Fruit fly (Drosophila melanogaster) whole organism, wandering third instar larva: Measurements from ENCODE around the gene Ufd1.
"Not testable (repeated sequence)": the region's sequence is repeated elsewhere in the genome, so short reads cannot be mapped to it uniquely, and the experiment has no call there.

Source experiments
- Abd-B ChIP-seq: fragments of >200 bp; optimal IDR thresholded peaks from 2 replicates; lab custom pipeline; 2017; ENCODE audit warnings: missing biosample characterization, missing genetic modification characterization
- CG32264 ChIP-seq: fragments of 200-800 bp; sonication (Bioruptor generic); optimal IDR thresholded peaks from 2 replicates; lab custom pipeline; 2016; ENCODE audit warnings: missing biosample characterization, missing genetic modification characterization
- CG9705 ChIP-seq: fragments of 200-800 bp; sonication (Bioruptor generic); optimal IDR thresholded peaks from 2 replicates; lab custom pipeline; 2018; ENCODE audit warnings: missing biosample characterization, mild to moderate bottlenecking, missing genetic modification characterization
- CrebA ChIP-seq: fragments of 200-800 bp; sonication (Bioruptor generic); optimal IDR thresholded peaks from 2 replicates; lab custom pipeline; 2016; ENCODE audit warnings: missing biosample characterization, mild to moderate bottlenecking, missing genetic modification characterization, borderline replicate concordance
- Dfd ChIP-seq: fragments of >200 bp; optimal IDR thresholded peaks from 2 replicates; lab custom pipeline; 2017; ENCODE audit warnings: missing biosample characterization, missing genetic modification characterization
- Dif ChIP-seq: fragments of 200-275, 200-300 bp; sonication (Bioruptor generic); optimal IDR thresholded peaks from 2 replicates; lab custom pipeline; 2018; ENCODE audit warnings: missing biosample characterization, missing genetic modification characterization; ENCODE audit not compliant: partially characterized antibody
- GATAd ChIP-seq: sonication (Bioruptor generic); optimal IDR thresholded peaks from 2 replicates; lab custom pipeline; 2016; ENCODE audit warnings: missing biosample characterization, missing genetic modification characterization
- HLH106 ChIP-seq: fragments of 200-800 bp; optimal IDR thresholded peaks from 3 replicates; lab custom pipeline; 2019; ENCODE audit warnings: missing biosample characterization, mild to moderate bottlenecking, missing genetic modification characterization, moderate library complexity
- Hnf4 ChIP-seq: fragments of 200-800 bp; sonication (Bioruptor generic); optimal IDR thresholded peaks from 2 replicates; lab custom pipeline; 2016; ENCODE audit warnings: missing biosample characterization, mild to moderate bottlenecking, missing genetic modification characterization
- Hr78 ChIP-seq: fragments of >200 bp; optimal IDR thresholded peaks from 2 replicates; lab custom pipeline; 2017; ENCODE audit warnings: missing biosample characterization, missing genetic modification characterization
- Mio ChIP-seq: sonication (Bioruptor generic); optimal IDR thresholded peaks from 2 replicates; lab custom pipeline; 2016; ENCODE audit warnings: missing biosample characterization, missing genetic modification characterization
- N ChIP-seq: fragments of >200 bp; optimal IDR thresholded peaks from 2 replicates; lab custom pipeline; 2018; ENCODE audit warnings: missing biosample characterization, missing external identifiers, missing genetic modification characterization
- OdsH ChIP-seq: fragments of 200-800 bp; sonication (Bioruptor generic); optimal IDR thresholded peaks from 2 replicates; lab custom pipeline; 2016; ENCODE audit warnings: missing biosample characterization, mild to moderate bottlenecking, missing genetic modification characterization
- Rel ChIP-seq, 2 experiments: fragments of 200-800 bp; sonication (Bioruptor generic) in 1 of 2; optimal IDR thresholded peaks; 2 replicates in 1 of 2; 3 replicates in 1 of 2; lab custom pipeline; 2016 to 2019; ENCODE audit warnings: mild to moderate bottlenecking in 2 of 2, missing biosample characterization in 2 of 2, missing genetic modification characterization in 2 of 2, moderate library complexity in 1 of 2
- Sp1 ChIP-seq: fragments of 200-800 bp; sonication (Bioruptor generic); optimal IDR thresholded peaks from 3 replicates; lab custom pipeline; 2019; ENCODE audit warnings: missing biosample characterization, mild to moderate bottlenecking, missing genetic modification characterization, moderate library complexity
- br ChIP-seq: fragments of 200-800 bp; sonication (Bioruptor generic); optimal IDR thresholded peaks from 2 replicates; lab custom pipeline; 2016; ENCODE audit warnings: missing biosample characterization, missing genetic modification characterization
- brk ChIP-seq: fragments of 200-800 bp; sonication (Bioruptor generic); optimal IDR thresholded peaks from 2 replicates; lab custom pipeline; 2016; ENCODE audit warnings: missing biosample characterization, mild to moderate bottlenecking, missing genetic modification characterization
- dmrt93B ChIP-seq: fragments of 200-800 bp; sonication (Bioruptor generic); optimal IDR thresholded peaks from 2 replicates; lab custom pipeline; 2018; ENCODE audit warnings: missing biosample characterization, mild to moderate bottlenecking, missing genetic modification characterization
- ey ChIP-seq: fragments of 200-800 bp; sonication (Bioruptor generic); optimal IDR thresholded peaks from 2 replicates; lab custom pipeline; 2016; ENCODE audit warnings: missing biosample characterization, missing genetic modification characterization
- foxo ChIP-seq, 2 experiments: fragments of 200-800 bp; sonication (Bioruptor generic); optimal IDR thresholded peaks; 2 replicates in 1 of 2; 3 replicates in 1 of 2; lab custom pipeline; 2016 to 2017; ENCODE audit warnings: missing biosample characterization in 2 of 2, missing genetic modification characterization in 2 of 2
- fru ChIP-seq: fragments of 200-800 bp; sonication (Bioruptor generic); optimal IDR thresholded peaks from 3 replicates; lab custom pipeline; 2016; ENCODE audit warnings: missing biosample characterization, mild to moderate bottlenecking, missing genetic modification characterization
- h ChIP-seq: fragments of 200-800 bp; sonication (Bioruptor generic); optimal IDR thresholded peaks from 3 replicates; lab custom pipeline; 2016; ENCODE audit warnings: missing biosample characterization, mild to moderate bottlenecking, missing genetic modification characterization
- jim ChIP-seq: fragments of 175-275, 200-325 bp; sonication (Bioruptor generic); optimal IDR thresholded peaks from 2 replicates; lab custom pipeline; 2016; ENCODE audit warnings: missing biosample characterization, mild to moderate bottlenecking, missing genetic modification characterization
- lola ChIP-seq: fragments of >200 bp; optimal IDR thresholded peaks from 2 replicates; lab custom pipeline; 2017; ENCODE audit warnings: missing biosample characterization, missing genetic modification characterization
- pan ChIP-seq: fragments of >200 bp; optimal IDR thresholded peaks from 2 replicates; lab custom pipeline; 2017
- psq ChIP-seq: fragments of 200-800 bp; sonication (Bioruptor generic); optimal IDR thresholded peaks from 3 replicates; lab custom pipeline; 2017; ENCODE audit warnings: missing biosample characterization, mild to moderate bottlenecking, missing genetic modification characterization, moderate library complexity
- rgr ChIP-seq: fragments of 200-800 bp; sonication (Bioruptor generic); optimal IDR thresholded peaks from 3 replicates; lab custom pipeline; 2016; ENCODE audit warnings: missing biosample characterization, mild to moderate bottlenecking, missing genetic modification characterization
- tai ChIP-seq: sonication (Bioruptor generic); optimal IDR thresholded peaks from 2 replicates; lab custom pipeline; 2016; ENCODE audit warnings: missing biosample characterization, missing genetic modification characterization
- usp ChIP-seq: fragments of >200 bp; optimal IDR thresholded peaks from 2 replicates; lab custom pipeline; 2017; ENCODE audit warnings: missing biosample characterization, missing genetic modification characterization
- woc ChIP-seq: sonication (Bioruptor generic); optimal IDR thresholded peaks from 2 replicates; lab custom pipeline; 2016; ENCODE audit warnings: missing biosample characterization, mild to moderate bottlenecking, missing genetic modification characterization

The Ufd1 gene

dm6 chr3L:11136349-11136748 is 13.3 kb upstream of the Ufd1 start:
- TF ChIP-seq GATAd (GFP tag; lab: Kevin White, UChicago), result no peak
- no peak for TF ChIP-seq OdsH (GFP tag; lab: Kevin White, UChicago)
- TF ChIP-seq foxo (GFP tag; optimal IDR thresholded peaks at IDR 0.05; lab: Kevin White, UChicago), result no peak
- no peak for TF ChIP-seq dmrt93B
- TF ChIP-seq Dif (GFP tag; lab: Kevin White, UChicago), result no peak
- no peak for TF ChIP-seq Dfd (GFP tag; lab: Kevin White, UChicago)

DNA sequence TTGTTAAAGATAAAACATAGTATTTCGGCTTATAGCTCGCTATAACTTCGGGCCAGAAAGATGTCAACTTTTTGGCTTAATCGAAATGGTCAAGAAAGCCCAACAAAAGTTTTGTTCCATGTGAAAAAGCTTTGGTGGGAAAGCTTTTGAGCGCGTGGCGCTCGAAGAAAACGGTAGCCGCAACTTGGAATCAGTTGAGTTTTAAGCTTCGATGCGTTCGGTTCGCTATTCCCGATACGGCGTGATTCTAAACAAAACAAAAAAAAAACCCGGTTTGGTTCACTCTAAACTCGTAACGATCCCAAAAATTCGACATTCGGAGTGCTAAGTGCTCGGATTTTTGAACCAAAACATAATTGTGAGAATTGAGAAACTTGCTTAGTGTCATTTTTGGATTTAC is 12.8 kb upstream of the Ufd1 start, which contains the start of gene IRSp53:
Gene IRSp53, plus strand, starts transcription at position 204 of the 400 bp plus-strand sequence.
- TF ChIP-seq CG9705 (GFP tag; lab: Kevin White, UChicago) (no peak), CrebA (GFP tag; lab: Kevin White, UChicago) (peak; percentile 20)

dm6 chr3L:11134886-11135285 is 11.9 kb upstream of the Ufd1 start, which contains the start of gene CG14143:
CG14143 (plus strand) TSS chr3L:11134987.
- not testable (repeated sequence) for TF ChIP-seq fru, psq, CG9705 (GFP tag; lab: Kevin White, UChicago)

DNA sequence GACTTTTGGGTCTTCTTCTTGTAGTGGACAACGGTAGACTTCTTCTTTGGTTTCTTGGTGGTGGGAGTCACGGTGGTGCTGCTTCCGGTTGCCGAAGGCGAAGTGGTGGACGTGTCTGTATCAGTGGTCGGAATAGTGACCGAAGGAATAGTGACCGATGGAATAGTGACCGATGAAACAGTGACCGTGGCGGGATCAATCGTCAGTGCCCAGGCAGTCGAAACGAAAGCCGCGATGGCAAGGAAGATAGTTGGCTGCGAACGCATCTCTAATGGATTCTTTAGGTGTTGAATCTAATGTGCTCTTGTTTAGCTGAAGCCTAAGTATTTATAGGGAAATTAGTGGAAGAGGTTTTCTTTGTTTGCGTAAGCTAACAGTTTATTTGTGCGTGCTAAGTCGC is 9.0 kb upstream of the Ufd1 start, which contains the start of gene CG32074:
Gene CG32074, minus strand, starts transcription at position 268 of the 400 bp plus-strand sequence.
- not testable (repeated sequence) for TF ChIP-seq Hr78; Mio; usp (GFP tag; lab: Kevin White, UChicago)

DNA sequence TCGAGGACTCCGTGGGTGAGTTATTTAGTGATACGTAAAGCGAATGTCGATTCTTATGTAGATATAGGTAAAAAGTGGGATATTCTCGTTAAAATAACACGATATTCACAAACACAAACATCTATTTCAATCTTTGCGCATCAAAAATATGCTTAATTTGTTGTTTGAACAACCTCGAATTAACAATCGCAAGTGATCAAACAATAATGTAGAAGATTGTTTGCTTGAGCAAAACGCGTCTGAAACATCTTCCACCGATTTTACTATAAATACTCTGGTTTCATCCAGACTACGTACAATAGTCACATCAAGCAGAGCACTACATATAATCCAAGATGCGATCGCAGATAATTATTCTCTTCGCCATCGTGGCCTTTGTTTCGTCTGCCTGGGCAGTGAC is 7.5 kb upstream of the Ufd1 start, which contains the start of gene nol:
Gene nol, plus strand, starts transcription at position 301 of the 400 bp plus-strand sequence.
- TF ChIP-seq GATAd (GFP tag; lab: Kevin White, UChicago) (no peak), pan (lab: Kevin White, UChicago) (no peak), N (GFP tag; lab: Kevin White, UChicago) (no peak), h (no peak), dmrt93B (no peak), HLH106 (tag; lab: Kevin White, UChicago) (no peak), Abd-B (GFP tag; lab: Kevin White, UChicago) (no peak), tai (GFP tag; lab: Kevin White, UChicago) (no peak), woc (GFP tag; lab: Kevin White, UChicago) (no peak), fru (GFP tag; lab: Kevin White, UChicago) (no peak), Rel (GFP tag; optimal IDR thresholded peaks at IDR 0.05; lab: Kevin White, UChicago) (no peak), Rel (tag; optimal IDR thresholded peaks at IDR 0.05; lab: Kevin White, UChicago) (no peak), ey (GFP tag; lab: Kevin White, UChicago) (no peak), Hnf4 (GFP tag; lab: Kevin White, UChicago) (no peak), br (GFP tag; lab: Kevin White, UChicago) (no peak)

dm6 chr3L:11125636-11126532 is 2.9 kb upstream of the Ufd1 start:
- TF ChIP-seq CG32264 (GFP tag; lab: Kevin White, UChicago), result no peak
- no peak for TF ChIP-seq rgr (GFP tag; lab: Kevin White, UChicago)
- TF ChIP-seq Sp1 (GFP tag; lab: Kevin White, UChicago), result no peak
- TF ChIP-seq woc (GFP tag; lab: Kevin White, UChicago), result no peak
- TF ChIP-seq fru (GFP tag; lab: Kevin White, UChicago), result no peak
- TF ChIP-seq OdsH (GFP tag; lab: Kevin White, UChicago), result no peak
- TF ChIP-seq brk (GFP tag; lab: Kevin White, UChicago), result no peak
- no peak for TF ChIP-seq jim
- TF ChIP-seq lola (GFP tag; lab: Kevin White, UChicago), result no peak
- no peak for TF ChIP-seq psq (GFP tag; lab: Kevin White, UChicago)
- TF ChIP-seq ey (GFP tag; lab: Kevin White, UChicago), result no peak
